Worm (Caenorhabditis elegans) whole organism, early embryonic: ENCODE measurements around the gene C16D2.3.

Source experiments
- F13C5.2 ChIP-seq: sonication (generic microtip); optimal IDR thresholded peaks from 2 replicates; lab custom pipeline; 2017; ENCODE audit warnings: mild to moderate bottlenecking, missing genetic modification characterization, inconsistent platforms, missing compliant biosample characterization
- ama-1 ChIP-seq: fragments of 150-350 bp; optimal IDR thresholded peaks from 2 replicates; lab custom pipeline; 2014
- ceh-36 ChIP-seq: sonication (generic microtip); optimal IDR thresholded peaks from 2 replicates; lab custom pipeline; 2016; ENCODE audit warnings: missing genetic modification characterization, inconsistent platforms, missing compliant biosample characterization
- ets-7 ChIP-seq: sonication (generic microtip); optimal IDR thresholded peaks from 2 replicates; lab custom pipeline; 2016; ENCODE audit warnings: missing genotype, missing genetic modification characterization, missing compliant biosample characterization
- hnd-1 ChIP-seq: sonication (generic microtip); optimal IDR thresholded peaks from 2 replicates; lab custom pipeline; 2016; ENCODE audit warnings: missing genetic modification characterization, missing compliant biosample characterization

DNA sequence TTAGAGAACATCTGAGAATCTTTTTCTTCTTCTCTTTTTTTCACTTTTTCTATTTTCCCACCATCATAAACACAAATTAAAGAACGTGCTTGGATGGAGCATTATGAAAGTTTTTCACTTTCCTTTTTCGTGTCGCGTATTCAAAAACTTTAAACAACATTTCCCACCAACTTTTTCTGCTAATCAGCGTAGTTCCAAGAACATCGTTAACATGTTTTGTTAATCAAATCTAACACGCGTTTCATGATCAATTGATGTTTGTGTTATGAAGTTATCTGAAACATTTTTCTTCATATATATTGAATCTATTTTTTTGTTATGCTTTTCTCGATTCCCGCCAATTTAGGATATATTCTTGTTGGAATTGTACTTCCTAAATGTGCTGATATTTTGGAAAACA is 22.3 kb upstream of the C16D2.3 start:
- no peak for TF ChIP-seq F13C5.2 (tag; lab: Kevin White, UChicago)
- TF ChIP-seq hnd-1 (tag; lab: Kevin White, UChicago), result no peak
- no peak for TF ChIP-seq ceh-36
- TF ChIP-seq ets-7 (tag; lab: Kevin White, UChicago), result no peak
- TF ChIP-seq ama-1 (lab: Kevin White, UChicago), result no peak
